Fruit fly (Drosophila melanogaster): ENCODE results near the gene ppk27.

dm6 chr3L:3705936-3706335 lies 49.1 kb downstream of the ppk27 start:
- no peak for TF ChIP-seq CTCF (optimal IDR thresholded peaks at IDR 0.05)
- no peak for TF ChIP-seq CG8478 (optimal IDR thresholded peaks at IDR 0.05)

Measured in S2 (cell line).